Worm (Caenorhabditis elegans): Measurements from ENCODE around the gene col-128.
A peak's percentile ranks its signal among the peaks of the same experiment; 100 is the strongest.

col-128 gene

ce11 chrIV:11527752-11528151 lies 24.0 kb downstream of the col-128 start, which contains the start of gene M04B2.2:
Gene M04B2.2, plus strand, starts transcription at chrIV:11528052.
- TF ChIP-seq unc-120 (tag; optimal IDR thresholded peaks at IDR 0.05; ENCODE audit: poor library complexity, severe bottlenecking) (no peak), ham-2 (GFP tag; optimal IDR thresholded peaks at IDR 0.05) (no peak), elt-3 (tag; optimal IDR thresholded peaks at IDR 0.05) (no peak), M03D4.4 (tag; optimal IDR thresholded peaks at IDR 0.05) (no peak), ceh-83 (GFP tag; optimal IDR thresholded peaks at IDR 0.05) (no peak), flh-1 (GFP tag; optimal IDR thresholded peaks at IDR 0.05) (no peak), sptf-1 (tag; optimal IDR thresholded peaks at IDR 0.05) (no peak), unc-62 (GFP tag; optimal IDR thresholded peaks at IDR 0.05) (no peak), blmp-1 (tag; optimal IDR thresholded peaks at IDR 0.05) (no peak)

ce11 chrIV:11526189-11526588 lies 25.6 kb downstream of the col-128 start:
- TF ChIP-seq pha-4 (tag; optimal IDR thresholded peaks at IDR 0.05) (no peak), hlh-1 (tag; optimal IDR thresholded peaks at IDR 0.05) (no peak), lsy-2 (tag; optimal IDR thresholded peaks at IDR 0.05) (no peak), blmp-1 (tag; optimal IDR thresholded peaks at IDR 0.05) (no peak), lin-13 (tag; optimal IDR thresholded peaks at IDR 0.05) (no peak), zip-8 (tag; optimal IDR thresholded peaks at IDR 0.05) (no peak), nhr-12 (tag; optimal IDR thresholded peaks at IDR 0.05) (no peak), ces-1 (GFP tag; optimal IDR thresholded peaks at IDR 0.05) (no peak), tbx-8 (GFP tag; optimal IDR thresholded peaks at IDR 0.05) (no peak), flh-1 (GFP tag; optimal IDR thresholded peaks at IDR 0.05) (no peak), sem-2 (GFP tag; optimal IDR thresholded peaks at IDR 0.05) (no peak), mab-5 (tag; optimal IDR thresholded peaks at IDR 0.05) (no peak), elt-3 (tag; optimal IDR thresholded peaks at IDR 0.05) (no peak), nhr-2 (tag; optimal IDR thresholded peaks at IDR 0.05) (no peak), ceh-83 (GFP tag; optimal IDR thresholded peaks at IDR 0.05) (no peak), ceh-39 (tag; optimal IDR thresholded peaks at IDR 0.05) (no peak), unc-39 (tag; optimal IDR thresholded peaks at IDR 0.05) (no peak)

- TF ChIP-seq sptf-1 (tag; optimal IDR thresholded peaks at IDR 0.05), result peak; percentile 26
- TF ChIP-seq bed-3 (GFP tag; optimal IDR thresholded peaks at IDR 0.05), result no peak
- TF ChIP-seq ztf-11 (tag; optimal IDR thresholded peaks at IDR 0.05), result peak; percentile 34
- TF ChIP-seq nhr-28 (tag; optimal IDR thresholded peaks at IDR 0.05), result no peak
- TF ChIP-seq lsy-2 (tag; optimal IDR thresholded peaks at IDR 0.05), result peak; percentile 59
- peak; percentile 71 for TF ChIP-seq unc-120 (tag; optimal IDR thresholded peaks at IDR 0.05; ENCODE audit: poor library complexity, severe bottlenecking)
- TF ChIP-seq hlh-1 (tag; optimal IDR thresholded peaks at IDR 0.05), result peak; percentile 18
- peak; percentile 13 for TF ChIP-seq lin-13 (tag; optimal IDR thresholded peaks at IDR 0.05)
- no peak for TF ChIP-seq sem-2 (GFP tag; optimal IDR thresholded peaks at IDR 0.05)
- TF ChIP-seq ces-1 (GFP tag; optimal IDR thresholded peaks at IDR 0.05), result peak; percentile 17
- TF ChIP-seq flh-1 (GFP tag; optimal IDR thresholded peaks at IDR 0.05), result no peak
- peak; percentile 60 for TF ChIP-seq ceh-39 (tag; optimal IDR thresholded peaks at IDR 0.05)
- no peak for TF ChIP-seq M03D4.4 (tag; optimal IDR thresholded peaks at IDR 0.05)
- peak; percentile 78 for TF ChIP-seq cnd-1 (tag; optimal IDR thresholded peaks at IDR 0.05)
- TF ChIP-seq zip-8 (tag; optimal IDR thresholded peaks at IDR 0.05), result no peak
- peak; percentile 68 for TF ChIP-seq pha-4 (tag; optimal IDR thresholded peaks at IDR 0.05)
- TF ChIP-seq unc-62 (GFP tag; optimal IDR thresholded peaks at IDR 0.05), result peak; percentile 32
- TF ChIP-seq tbx-8 (GFP tag; optimal IDR thresholded peaks at IDR 0.05), result no peak
- TF ChIP-seq unc-39 (tag; optimal IDR thresholded peaks at IDR 0.05), result no peak
- no peak for TF ChIP-seq lin-32 (GFP tag; optimal IDR thresholded peaks at IDR 0.05)
These were observed 27.5 kb downstream of the col-128 start, which contains the start of gene mep-1 for ce11 chrIV:11524241-11524692. Gene mep-1, plus strand, starts transcription at chrIV:11524642.

ce11 chrIV:11523685-11524084 lies 28.1 kb downstream of the col-128 start:
- no peak for TF ChIP-seq lin-32 (GFP tag; optimal IDR thresholded peaks at IDR 0.05)
- no peak for TF ChIP-seq tbx-8 (GFP tag; optimal IDR thresholded peaks at IDR 0.05)
- no peak for TF ChIP-seq ceh-43 (GFP tag; optimal IDR thresholded peaks at IDR 0.05)
- TF ChIP-seq ceh-39 (tag; optimal IDR thresholded peaks at IDR 0.05), result no peak

ce11 chrIV:11522225-11522952 lies 29.4 kb downstream of the col-128 start:
- TF ChIP-seq pha-4 (tag; optimal IDR thresholded peaks at IDR 0.05), result peak; percentile 25
- peak; percentile 16 for TF ChIP-seq lsy-2 (tag; optimal IDR thresholded peaks at IDR 0.05)
- peak; percentile 29 for TF ChIP-seq unc-120 (tag; optimal IDR thresholded peaks at IDR 0.05; ENCODE audit: poor library complexity, severe bottlenecking)
- peak; percentile 71 for TF ChIP-seq blmp-1 (tag; optimal IDR thresholded peaks at IDR 0.05)
- peak; percentile 72 for TF ChIP-seq ces-1 (GFP tag; optimal IDR thresholded peaks at IDR 0.05)
- TF ChIP-seq mab-5 (tag; optimal IDR thresholded peaks at IDR 0.05), result no peak
- TF ChIP-seq elt-1 (tag; optimal IDR thresholded peaks at IDR 0.05; ENCODE audit: borderline replicate concordance, insufficient read depth), result no peak
- no peak for TF ChIP-seq elt-3 (tag; optimal IDR thresholded peaks at IDR 0.05)
- peak; percentile 4 for TF ChIP-seq unc-62 (GFP tag; optimal IDR thresholded peaks at IDR 0.05)
- TF ChIP-seq nhr-237 (tag; optimal IDR thresholded peaks at IDR 0.05), result peak; percentile 79
- peak; percentile 51 for TF ChIP-seq zip-8 (tag; optimal IDR thresholded peaks at IDR 0.05)

Data from whole organism, mixed stage, embryonic.